Fruit fly (Drosophila melanogaster): ENCODE measurements around the gene CG10973.

Gene CG10973

dm6 chr3L:12791679-12792229 lies 37.2 kb upstream of the CG10973 start (continued):
- no peak for TF ChIP-seq bbx (GFP tag; IDR thresholded peaks at IDR 0.05; ENCODE audit: partially characterized antibody)
- no peak for TF ChIP-seq repo (GFP tag; optimal IDR thresholded peaks at IDR 0.05)
- no peak for TF ChIP-seq tll (GFP tag; optimal IDR thresholded peaks at IDR 0.05)
- no peak for TF ChIP-seq CG9817 (tag; optimal IDR thresholded peaks at IDR 0.05)
- TF ChIP-seq CG10209 (GFP tag; optimal IDR thresholded peaks at IDR 0.05) = no peak
- TF ChIP-seq Sry-δ (GFP tag; optimal IDR thresholded peaks at IDR 0.05) = no peak

dm6 chr3L:12790783-12791678 lies 36.5 kb upstream of the CG10973 start:
- TF ChIP-seq CG3163 (GFP tag; optimal IDR thresholded peaks at IDR 0.05) (peak; percentile 78), kah (GFP tag; optimal IDR thresholded peaks at IDR 0.05) (no peak), chn (GFP tag; optimal IDR thresholded peaks at IDR 0.05) (no peak), CG14050 (GFP tag; IDR thresholded peaks at IDR 0.05) (no peak), CG15073 (GFP tag; optimal IDR thresholded peaks at IDR 0.05) (no peak), Hand (GFP tag; optimal IDR thresholded peaks at IDR 0.05) (no peak), Ptx1 (GFP tag; IDR thresholded peaks at IDR 0.05) (no peak), Sox102F (GFP tag; optimal IDR thresholded peaks at IDR 0.05) (no peak), nom (GFP tag; optimal IDR thresholded peaks at IDR 0.05) (peak; percentile 28), CG17361 (GFP tag; IDR thresholded peaks at IDR 0.05) (no peak), CG11696 (GFP tag; IDR thresholded peaks at IDR 0.05) (0 out of 2 replicates have a peak, but pooled peaks have one; percentile 6), CG8944 (GFP tag; optimal IDR thresholded peaks at IDR 0.05) (no peak), h (optimal IDR thresholded peaks at IDR 0.05) (no peak), lmd (GFP tag; IDR thresholded peaks at IDR 0.05) (no peak), Med (GFP tag) (peak; percentile 78), seq (GFP tag; IDR thresholded peaks at IDR 0.05) (0 out of 2 replicates have a peak, but pooled peaks have one; percentile 31), mirr (GFP tag; optimal IDR thresholded peaks at IDR 0.05) (peak; percentile 49), onecut (GFP tag; IDR thresholded peaks at IDR 0.05) (no peak), Side (GFP tag; optimal IDR thresholded peaks at IDR 0.05) (no peak), exex (tag; optimal IDR thresholded peaks at IDR 0.05) (peak; percentile 95), Ada2b (GFP tag; IDR thresholded peaks at IDR 0.05) (no peak), Hr51 (GFP tag; optimal IDR thresholded peaks at IDR 0.05) (no peak), otp (GFP tag; IDR thresholded peaks at IDR 0.05) (no peak), Pdp1 (GFP tag; optimal IDR thresholded peaks at IDR 0.05) (peak in 1 of 2 experiments; percentile 48), CG4282 (GFP tag; optimal IDR thresholded peaks at IDR 0.05) (no peak), MESR4 (GFP tag; optimal IDR thresholded peaks at IDR 0.05) (no peak), Trl (optimal IDR thresholded peaks at IDR 0.05) (peak; percentile 68 to 93), Trl (GFP tag; optimal IDR thresholded peaks at IDR 0.05) (no peak), CG6683 (GFP tag; optimal IDR thresholded peaks at IDR 0.05) (no peak)

- TF ChIP-seq run (tag; optimal IDR thresholded peaks at IDR 0.05) (no peak), TFAM (GFP tag; optimal IDR thresholded peaks at IDR 0.05) (no peak), Mes4 (GFP tag; optimal IDR thresholded peaks at IDR 0.05) (no peak), CG14965 (GFP tag; optimal IDR thresholded peaks at IDR 0.05; ENCODE audit: borderline replicate concordance) (no peak), MTF-1 (GFP tag; optimal IDR thresholded peaks at IDR 0.05; ENCODE audit: borderline replicate concordance) (no peak), caup (GFP tag; optimal IDR thresholded peaks at IDR 0.05; ENCODE audit: severe bottlenecking) (no peak), sna (GFP tag; IDR thresholded peaks at IDR 0.05; ENCODE audit: partially characterized antibody) (no peak), crc (GFP tag; optimal IDR thresholded peaks at IDR 0.05) (no peak), lola (GFP tag; optimal IDR thresholded peaks at IDR 0.05) (no peak), Blimp-1 (GFP tag; optimal IDR thresholded peaks at IDR 0.05) (peak; percentile 53), Nf-YA (GFP tag; IDR thresholded peaks at IDR 0.05) (no peak), so (GFP tag; IDR thresholded peaks at IDR 0.05) (no peak), HLH54F (GFP tag; optimal IDR thresholded peaks at IDR 0.05) (no peak)
Observed at dm6 chr3L:12789875-12790373, 35.4 kb upstream of the CG10973 start, which contains the start of gene CG42709. TSS of gene CG42709 (plus strand) at chr3L:12790192.

All from whole organism, embryonic.